Fruit fly (Drosophila melanogaster) whole organism, pupa: ENCODE data around the gene BG642163.

Experiments
- CG10348 ChIP-seq: fragments of 200-800 bp; sonication (Bioruptor generic); IDR thresholded peaks from 2 replicates; pipeline ENCODE4 v1.3.6; 2022; ENCODE audit warnings: missing biosample characterization, missing genetic modification characterization
- CG12605 ChIP-seq: fragments of 200-800 bp; sonication (Bioruptor generic); IDR thresholded peaks from 2 replicates; pipeline ENCODE4 v1.3.6; 2022; ENCODE audit warnings: missing biosample characterization, missing genetic modification characterization
- CG13204 ChIP-seq: fragments of 200-800 bp; sonication (Bioruptor generic); optimal IDR thresholded peaks from 2 replicates; lab custom pipeline; 2018; ENCODE audit warnings: missing biosample characterization, mild to moderate bottlenecking, missing genetic modification characterization, moderate library complexity
- CG14655 ChIP-seq: fragments of 200-800 bp; sonication (Bioruptor generic); optimal IDR thresholded peaks from 3 replicates; lab custom pipeline; 2017; ENCODE audit warnings: mild to moderate bottlenecking, missing biosample characterization, missing genetic modification reagents, missing genetic modification characterization
- CG15710 ChIP-seq: fragments of 200-800 bp; sonication (Bioruptor generic); optimal IDR thresholded peaks from 2 replicates; lab custom pipeline; 2018; ENCODE audit warnings: missing biosample characterization, mild to moderate bottlenecking, missing genetic modification characterization, moderate library complexity
- CG17806 ChIP-seq: fragments of 200-800 bp; sonication (Bioruptor generic); optimal IDR thresholded peaks from 2 replicates; lab custom pipeline; 2018; ENCODE audit warnings: missing biosample characterization, mild to moderate bottlenecking, missing genetic modification characterization, moderate library complexity
- CG32121 ChIP-seq: fragments of 200-800 bp; sonication (Bioruptor generic); IDR thresholded peaks from 2 replicates; pipeline ENCODE4 v1.3.6; 2022; ENCODE audit warnings: missing biosample characterization, missing genetic modification characterization
- CG34367 ChIP-seq: fragments of 200-800 bp; sonication (Bioruptor generic); optimal IDR thresholded peaks from 2 replicates; lab custom pipeline; 2018; ENCODE audit warnings: missing biosample characterization, mild to moderate bottlenecking, missing genetic modification characterization
- CG4496 ChIP-seq: fragments of 200-800 bp; sonication (Bioruptor generic); IDR thresholded peaks from 3 replicates; pipeline ENCODE4 v1.3.6; 2022; ENCODE audit warnings: missing biosample characterization, missing genetic modification characterization
- CG8159 ChIP-seq: fragments of 200-800 bp; sonication (Bioruptor generic); optimal IDR thresholded peaks from 3 replicates; lab custom pipeline; 2018; ENCODE audit warnings: missing biosample characterization, mild to moderate bottlenecking, missing genetic modification characterization, moderate library complexity
- CG8301 ChIP-seq: fragments of 200-800 bp; sonication (Bioruptor generic); optimal IDR thresholded peaks from 2 replicates; lab custom pipeline; 2018; ENCODE audit warnings: missing biosample characterization, mild to moderate bottlenecking, missing genetic modification characterization
- CG9948 ChIP-seq: fragments of 200-800 bp; sonication (Bioruptor generic); optimal IDR thresholded peaks from 2 replicates; lab custom pipeline; 2018; ENCODE audit warnings: missing biosample characterization, mild to moderate bottlenecking, missing genetic modification characterization, moderate library complexity
- D1 ChIP-seq: fragments of 200-800 bp; sonication (Bioruptor generic); optimal IDR thresholded peaks from 2 replicates; lab custom pipeline; 2018; ENCODE audit warnings: missing biosample characterization, mild to moderate bottlenecking, missing genetic modification characterization, moderate library complexity
- EcR ChIP-seq: fragments of 200-800 bp; sonication (Bioruptor generic); optimal IDR thresholded peaks from 3 replicates; lab custom pipeline; 2019; ENCODE audit warnings: missing biosample characterization, missing genetic modification characterization, mild to moderate bottlenecking, moderate library complexity, missing genetic modification reagents
- Ets98B ChIP-seq: fragments of 200-800 bp; sonication (Bioruptor generic); IDR thresholded peaks from 2 replicates; pipeline ENCODE4 v1.3.6; 2022; ENCODE audit warnings: missing biosample characterization, missing genetic modification characterization
- Pif1A ChIP-seq: fragments of 200-800 bp; sonication (Bioruptor generic); optimal IDR thresholded peaks from 3 replicates; lab custom pipeline; 2016; ENCODE audit warnings: missing biosample characterization, missing genetic modification characterization
- Pif1B ChIP-seq: fragments of 200-800 bp; sonication (Bioruptor generic); optimal IDR thresholded peaks from 3 replicates; lab custom pipeline; 2016; ENCODE audit warnings: missing biosample characterization, missing genetic modification characterization
- Snoo ChIP-seq: fragments of 200-800 bp; sonication (Bioruptor generic); optimal IDR thresholded peaks from 3 replicates; lab custom pipeline; 2017; ENCODE audit warnings: missing biosample characterization, mild to moderate bottlenecking, missing genetic modification characterization, inconsistent platforms
- fd96Ca ChIP-seq: fragments of 200-800 bp; sonication (Bioruptor generic); IDR thresholded peaks from 3 replicates; pipeline ENCODE4 v1.3.6; 2022; ENCODE audit warnings: missing biosample characterization, missing genetic modification characterization
- gl ChIP-seq: fragments of 200-800 bp; sonication (Bioruptor generic); optimal IDR thresholded peaks from 2 replicates; lab custom pipeline; 2018; ENCODE audit warnings: missing biosample characterization, mild to moderate bottlenecking, missing genetic modification characterization
- rn ChIP-seq: fragments of 200-800 bp; sonication (Bioruptor generic); IDR thresholded peaks from 2 replicates; pipeline ENCODE4 v1.3.6; 2022; ENCODE audit warnings: missing biosample characterization, missing genetic modification characterization

BG642163 gene

DNA sequence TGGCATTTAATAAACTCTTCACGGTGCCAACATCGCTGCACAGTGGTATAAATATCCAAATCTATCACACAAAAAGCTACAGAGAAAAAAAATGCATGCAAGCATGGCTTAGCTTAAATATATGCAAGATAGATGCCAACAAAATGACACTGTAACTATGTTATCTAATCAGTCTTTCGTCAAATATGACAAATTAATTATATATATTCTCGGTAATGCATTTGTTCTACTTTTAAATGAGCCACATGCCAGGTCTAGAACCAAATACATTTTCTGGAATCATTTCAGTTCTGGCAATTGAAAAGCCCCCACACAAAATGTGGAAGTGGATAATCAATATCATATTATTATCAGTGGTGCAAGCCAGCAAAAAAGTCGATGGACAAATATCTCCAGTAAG lies at the start of gene BG642163:
Gene BG642163, plus strand, starts transcription at position 301 of the 400 bp plus-strand sequence.
- no peak for TF ChIP-seq rn (GFP tag; lab: Robert Waterston, UW)
- no peak for TF ChIP-seq gl (tag; lab: Kevin White, UChicago)
- TF ChIP-seq CG8159 (tag; lab: Kevin White, UChicago): no peak
- no peak for TF ChIP-seq CG14655 (GFP tag; lab: Kevin White, UChicago)
- no peak for TF ChIP-seq Ets98B (GFP tag; lab: Robert Waterston, UW)
- no peak for TF ChIP-seq CG34367 (tag; lab: Kevin White, UChicago)
- TF ChIP-seq fd96Ca (GFP tag; lab: Robert Waterston, UW): no peak
- no peak for TF ChIP-seq CG13204
- TF ChIP-seq EcR (GFP tag; lab: Kevin White, UChicago): no peak
- TF ChIP-seq CG12605 (GFP tag; lab: Robert Waterston, UW): no peak
- no peak for TF ChIP-seq CG17806 (tag; lab: Kevin White, UChicago)
- TF ChIP-seq CG8301 (tag; lab: Kevin White, UChicago): no peak
- TF ChIP-seq CG4496 (GFP tag; lab: Robert Waterston, UW): no peak
- no peak for TF ChIP-seq Snoo
- no peak for TF ChIP-seq CG9948 (tag; lab: Kevin White, UChicago)
- no peak for TF ChIP-seq CG10348 (GFP tag; lab: Robert Waterston, UW)
- no peak for TF ChIP-seq D1 (tag; lab: Kevin White, UChicago)

- TF ChIP-seq Pif1B (peak; percentile 28), fd96Ca (GFP tag; lab: Robert Waterston, UW) (peak; percentile 15; the same call in 1 of the 3 replicates), CG8159 (tag; lab: Kevin White, UChicago) (no peak), Pif1A (GFP tag; lab: Kevin White, UChicago) (no peak), EcR (GFP tag; lab: Kevin White, UChicago) (peak; percentile 1), CG12605 (GFP tag; lab: Robert Waterston, UW) (peak; percentile 42; the same call in 1 of the 2 replicates), D1 (tag; lab: Kevin White, UChicago) (no peak), gl (tag; lab: Kevin White, UChicago) (no peak), Ets98B (GFP tag; lab: Robert Waterston, UW) (peak; percentile 31; the same call in 1 of the 2 replicates), CG15710 (tag; lab: Kevin White, UChicago) (no peak), CG13204 (peak; percentile 59), Snoo (no peak), CG10348 (GFP tag; lab: Robert Waterston, UW) (no peak), CG32121 (GFP tag; lab: Robert Waterston, UW) (no peak), CG8301 (tag; lab: Kevin White, UChicago) (no peak), CG4496 (GFP tag; lab: Robert Waterston, UW) (peak; percentile 71; the same call in 2 of the 3 replicates), rn (GFP tag; lab: Robert Waterston, UW) (no peak)
Measured at dm6 chr2L:4591842-4592241, 49.3 kb upstream of the BG642163 start.

- TF ChIP-seq CG4496 (GFP tag; lab: Robert Waterston, UW): peak; percentile 55; the same call in 2 of the 3 replicates
- TF ChIP-seq CG10348 (GFP tag; lab: Robert Waterston, UW): no peak
Measured at dm6 chr2L:4594828-4595406, 46.2 kb upstream of the BG642163 start.

- TF ChIP-seq Pif1A (GFP tag; lab: Kevin White, UChicago): no peak
- peak; percentile 19 for TF ChIP-seq CG14655 (GFP tag; lab: Kevin White, UChicago)
- TF ChIP-seq Ets98B (GFP tag; lab: Robert Waterston, UW): no peak
- no peak for TF ChIP-seq CG4496 (GFP tag; lab: Robert Waterston, UW)
- peak; percentile 30 for TF ChIP-seq CG8301 (tag; lab: Kevin White, UChicago)
- TF ChIP-seq CG13204: no peak
Measured at dm6 chr2L:4596686-4597085, 44.4 kb upstream of the BG642163 start.

- TF ChIP-seq CG12605 (GFP tag; lab: Robert Waterston, UW) (no peak), CG8159 (tag; lab: Kevin White, UChicago) (no peak), rn (GFP tag; lab: Robert Waterston, UW) (no peak), Pif1B (no peak), D1 (tag; lab: Kevin White, UChicago) (no peak), CG34367 (tag; lab: Kevin White, UChicago) (no peak), Ets98B (GFP tag; lab: Robert Waterston, UW) (no peak)
Measured at dm6 chr2L:4597580-4597979, 43.5 kb upstream of the BG642163 start.

DNA sequence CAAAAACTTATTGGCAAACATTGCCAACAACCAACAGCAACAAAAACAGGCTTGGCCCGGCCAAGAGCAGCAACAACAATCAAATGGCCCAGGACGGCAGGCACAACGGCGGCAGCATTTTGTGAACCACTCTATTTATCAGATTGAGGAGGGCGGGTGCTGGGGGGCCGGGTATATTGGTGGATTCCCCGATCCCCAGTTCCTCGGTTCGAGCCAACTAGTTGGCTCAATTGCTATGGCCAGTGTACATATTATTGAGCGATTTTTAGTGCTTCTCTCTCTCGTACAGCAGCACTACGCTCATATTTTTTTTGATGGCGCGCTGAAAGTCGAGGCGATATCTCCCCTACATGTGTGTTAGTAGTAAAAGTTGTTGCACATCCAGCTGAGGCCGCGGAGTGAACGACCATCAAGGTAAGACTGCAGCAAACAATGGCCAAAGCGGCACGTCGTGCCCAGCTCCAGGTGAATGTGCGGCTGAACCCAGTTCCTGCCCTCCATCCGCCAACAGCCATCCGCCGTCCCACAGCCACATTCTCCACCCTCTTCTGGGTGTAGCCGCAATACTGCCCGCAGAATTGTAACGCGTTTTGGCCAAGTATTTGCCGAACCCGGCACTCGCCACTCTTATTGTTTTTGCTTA lies 41.2 kb upstream of the BG642163 start:
- TF ChIP-seq CG13204: peak; percentile 20
- no peak for TF ChIP-seq CG9948 (tag; lab: Kevin White, UChicago)
- TF ChIP-seq EcR (GFP tag; lab: Kevin White, UChicago): peak; percentile 67
- no peak for TF ChIP-seq rn (GFP tag; lab: Robert Waterston, UW)
- 0 out of 2 replicates have a peak, but pooled peaks have one; percentile 9 for TF ChIP-seq CG32121 (GFP tag; lab: Robert Waterston, UW)
- 0 out of 3 replicates have a peak, but pooled peaks have one; percentile 9 for TF ChIP-seq CG4496 (GFP tag; lab: Robert Waterston, UW)
- no peak for TF ChIP-seq CG8301 (tag; lab: Kevin White, UChicago)
- TF ChIP-seq CG8159 (tag; lab: Kevin White, UChicago): peak; percentile 14
